Fruit fly (Drosophila melanogaster): Measurements from ENCODE around the gene tth.

tth gene

DNA sequence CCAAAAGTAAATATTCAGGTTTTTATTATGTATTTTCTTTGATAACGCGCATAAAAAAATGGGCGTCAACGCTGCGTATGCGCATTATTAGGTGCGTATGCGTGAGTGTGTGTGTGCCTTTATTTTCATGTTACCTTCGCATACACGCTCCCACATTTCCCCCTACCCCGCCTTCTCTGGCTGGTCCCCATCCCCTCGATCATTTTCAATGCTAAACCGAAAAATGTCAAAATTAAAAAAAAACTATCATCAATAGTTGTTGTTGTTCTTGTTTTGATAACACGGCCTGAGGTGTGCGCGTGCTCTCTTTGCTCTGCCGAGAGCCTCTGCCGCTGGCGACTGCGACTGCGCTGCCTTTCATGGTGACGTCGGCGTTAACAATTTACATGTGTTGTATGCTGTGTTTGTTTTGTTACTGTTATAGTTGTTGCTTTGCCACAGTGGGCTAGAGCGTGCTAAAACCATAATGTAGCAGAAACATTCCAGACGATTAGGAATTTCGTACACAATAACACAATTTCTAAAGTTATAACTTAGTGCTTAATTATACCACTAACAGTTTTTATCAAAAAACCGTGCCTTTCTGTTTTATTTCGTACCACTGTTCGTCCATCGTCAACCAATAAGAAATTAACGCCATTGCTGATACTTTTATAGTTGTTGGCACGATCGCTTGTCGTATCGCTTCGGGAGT, 23.8 kb upstream of the tth start (continued):
- TF ChIP-seq net (GFP tag; optimal IDR thresholded peaks at IDR 0.05), result peak; percentile 99
- peak; percentile 98 for TF ChIP-seq fkh (GFP tag; optimal IDR thresholded peaks at IDR 0.05)
- peak; percentile 91 for TF ChIP-seq CG31627 (GFP tag; optimal IDR thresholded peaks at IDR 0.05)
- peak; percentile 98 for TF ChIP-seq CG1621 (tag; optimal IDR thresholded peaks at IDR 0.05)
- TF ChIP-seq CG6163 (GFP tag; IDR thresholded peaks at IDR 0.05), result peak; percentile 99
- TF ChIP-seq eg (GFP tag; IDR thresholded peaks at IDR 0.05), result peak; percentile 99
- peak; percentile 95 for TF ChIP-seq CG3032 (tag; optimal IDR thresholded peaks at IDR 0.05)
- TF ChIP-seq lz (GFP tag; optimal IDR thresholded peaks at IDR 0.05), result peak; percentile 94
- peak; percentile 94 for TF ChIP-seq Smox (GFP tag; optimal IDR thresholded peaks at IDR 0.05)
- TF ChIP-seq Hr4 (GFP tag; optimal IDR thresholded peaks at IDR 0.05), result peak; percentile 99
- TF ChIP-seq Eip93F (GFP tag; optimal IDR thresholded peaks at IDR 0.05), result peak; percentile 83
- peak; percentile 97 for TF ChIP-seq CG8319 (GFP tag; optimal IDR thresholded peaks at IDR 0.05)
- peak; percentile 98 for TF ChIP-seq achi (GFP tag; optimal IDR thresholded peaks at IDR 0.05)
- TF ChIP-seq Eip75B (GFP tag; optimal IDR thresholded peaks at IDR 0.05), result peak; percentile 98
- TF ChIP-seq esn (GFP tag; optimal IDR thresholded peaks at IDR 0.05), result peak; percentile 93
- peak; percentile 98 for TF ChIP-seq CG10669 (GFP tag; optimal IDR thresholded peaks at IDR 0.05)
- TF ChIP-seq CG16779 (tag; optimal IDR thresholded peaks at IDR 0.05), result peak; percentile 97
- peak; percentile 98 for TF ChIP-seq Lpt (GFP tag; optimal IDR thresholded peaks at IDR 0.05)
- peak; percentile 99 for TF ChIP-seq CG3919 (GFP tag; optimal IDR thresholded peaks at IDR 0.05)
- TF ChIP-seq topi (GFP tag; optimal IDR thresholded peaks at IDR 0.05), result peak; percentile 97
- TF ChIP-seq fd85E (GFP tag; optimal IDR thresholded peaks at IDR 0.05), result peak; percentile 97
- TF ChIP-seq Blimp-1 (GFP tag; optimal IDR thresholded peaks at IDR 0.05), result peak; percentile 64
- peak; percentile 98 for TF ChIP-seq CG11762 (GFP tag; optimal IDR thresholded peaks at IDR 0.05; ENCODE audit: insufficient read depth)
- TF ChIP-seq CG7368 (GFP tag; optimal IDR thresholded peaks at IDR 0.05), result peak; percentile 99
- peak; percentile 98 for TF ChIP-seq Sox14 (GFP tag; optimal IDR thresholded peaks at IDR 0.05)
- TF ChIP-seq CG9139 (GFP tag; optimal IDR thresholded peaks at IDR 0.05), result peak; percentile 94
- peak; percentile 99 for TF ChIP-seq CG8119 (GFP tag; IDR thresholded peaks at IDR 0.05)
- TF ChIP-seq Hr38 (GFP tag; optimal IDR thresholded peaks at IDR 0.05), result peak; percentile 92
- TF ChIP-seq CG11294 (GFP tag; IDR thresholded peaks at IDR 0.05), result peak; percentile 97
- peak; percentile 98 for TF ChIP-seq svp (GFP tag)
- peak; percentile 97 for TF ChIP-seq CG10631 (GFP tag; optimal IDR thresholded peaks at IDR 0.05)
- TF ChIP-seq salr (GFP tag; optimal IDR thresholded peaks at IDR 0.05), result peak; percentile 96 to 97
- TF ChIP-seq Gug (GFP tag; IDR thresholded peaks at IDR 0.05), result peak; percentile 97
- TF ChIP-seq fd59A (GFP tag; optimal IDR thresholded peaks at IDR 0.05), result peak; percentile 95
- TF ChIP-seq spab (GFP tag; optimal IDR thresholded peaks at IDR 0.05), result peak; percentile 97

DNA sequence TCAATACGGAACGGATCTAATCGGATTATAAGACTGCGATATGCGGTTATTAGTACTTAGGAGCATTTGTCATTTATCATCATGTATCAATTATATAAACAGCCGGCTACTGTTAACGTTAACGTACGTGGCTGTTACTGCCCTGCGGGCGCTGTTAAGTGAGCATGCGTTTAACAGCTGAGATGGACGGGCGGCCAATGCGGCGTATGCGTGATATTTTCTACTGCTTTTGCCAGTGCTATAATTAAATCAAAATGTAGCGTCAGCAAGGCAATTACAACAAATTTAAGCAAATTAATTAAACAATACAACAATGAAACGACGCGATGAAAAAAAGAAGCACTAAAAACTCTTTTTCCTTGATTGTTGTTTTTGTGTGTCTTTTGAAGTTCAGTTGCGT, 21.2 kb upstream of the tth start:
- TF ChIP-seq CG10631 (GFP tag; optimal IDR thresholded peaks at IDR 0.05), result no peak
- no peak for TF ChIP-seq ss (GFP tag; optimal IDR thresholded peaks at IDR 0.05)
- no peak for TF ChIP-seq pdm3 (GFP tag; optimal IDR thresholded peaks at IDR 0.05)
- no peak for TF ChIP-seq CG31627 (GFP tag; optimal IDR thresholded peaks at IDR 0.05)
- no peak for TF ChIP-seq Smox (GFP tag; optimal IDR thresholded peaks at IDR 0.05)
- TF ChIP-seq Eip93F (GFP tag; optimal IDR thresholded peaks at IDR 0.05), result no peak

DNA sequence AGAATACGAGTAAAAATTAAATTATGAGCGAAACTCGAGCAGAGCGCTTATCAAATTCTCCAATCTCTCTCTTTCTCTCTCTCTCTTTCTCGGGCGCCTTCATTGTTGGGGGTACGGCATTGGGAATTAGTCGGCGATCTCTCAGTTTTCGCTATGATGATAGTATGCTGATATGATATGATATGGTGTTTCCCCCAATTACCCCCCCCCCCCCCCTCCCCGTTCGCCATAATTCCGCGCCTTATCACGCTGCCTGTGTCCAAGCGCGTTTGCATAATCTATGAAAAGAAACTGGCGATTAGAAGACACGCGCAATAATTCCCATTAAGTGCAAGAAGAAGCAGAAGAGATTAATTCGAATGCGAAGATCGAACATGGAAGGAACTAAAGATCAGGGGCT, 20.4 kb upstream of the tth start:
- no peak for TF ChIP-seq Sox15 (GFP tag; optimal IDR thresholded peaks at IDR 0.05)
- no peak for TF ChIP-seq CG9139 (GFP tag; optimal IDR thresholded peaks at IDR 0.05)
- no peak for TF ChIP-seq esn (GFP tag; optimal IDR thresholded peaks at IDR 0.05)
- TF ChIP-seq CG4318 (GFP tag; optimal IDR thresholded peaks at IDR 0.05), result no peak
- no peak for TF ChIP-seq topi (GFP tag; optimal IDR thresholded peaks at IDR 0.05)
- TF ChIP-seq Sox102F (GFP tag; optimal IDR thresholded peaks at IDR 0.05), result no peak
- TF ChIP-seq CG8319 (GFP tag; optimal IDR thresholded peaks at IDR 0.05), result no peak
- TF ChIP-seq CG34406 (GFP tag; optimal IDR thresholded peaks at IDR 0.05), result no peak
- TF ChIP-seq CG31627 (GFP tag; optimal IDR thresholded peaks at IDR 0.05), result no peak
- no peak for TF ChIP-seq CG11902 (GFP tag; optimal IDR thresholded peaks at IDR 0.05)
- TF ChIP-seq fd59A (GFP tag; optimal IDR thresholded peaks at IDR 0.05), result no peak
- no peak for TF ChIP-seq salr (GFP tag; optimal IDR thresholded peaks at IDR 0.05)
- no peak for TF ChIP-seq fkh (GFP tag; optimal IDR thresholded peaks at IDR 0.05)
- no peak for TF ChIP-seq CG8119 (GFP tag; IDR thresholded peaks at IDR 0.05)
- no peak for TF ChIP-seq Smox (GFP tag; optimal IDR thresholded peaks at IDR 0.05)

Measured in whole organism, prepupa.